Worm (Caenorhabditis elegans): ENCODE data around the gene Y69E1A.8.

Gene Y69E1A.8

ce11 chrIV:10934786-10935185, 31.6 kb upstream of the Y69E1A.8 start:
- TF ChIP-seq nhr-48 (tag; optimal IDR thresholded peaks at IDR 0.05) (no peak), unc-62 (GFP tag; optimal IDR thresholded peaks at IDR 0.05 in 1 of 2) (peak in 1 of 2 experiments; percentile 42), unc-62 (tag; optimal IDR thresholded peaks at IDR 0.05) (no peak), lin-13 (GFP tag; optimal IDR thresholded peaks at IDR 0.05) (no peak), daf-8 (GFP tag; IDR thresholded peaks at IDR 0.05) (no peak), zag-1 (tag; optimal IDR thresholded peaks at IDR 0.05) (no peak), spr-3 (GFP tag; optimal IDR thresholded peaks at IDR 0.05) (no peak), ctbp-1 (GFP tag; IDR thresholded peaks at IDR 0.05) (no peak), zfp-2 (tag; optimal IDR thresholded peaks at IDR 0.05) (no peak)

- TF ChIP-seq fos-1 (tag; optimal IDR thresholded peaks at IDR 0.05) (no peak), T26A8.4 (GFP tag; IDR thresholded peaks at IDR 0.05) (peak; percentile 50; the same call in 1 of the 2 replicates), nhr-25 (tag; optimal IDR thresholded peaks at IDR 0.05; ENCODE audit: borderline replicate concordance, insufficient read depth) (no peak), nhr-77 (tag; optimal IDR thresholded peaks at IDR 0.05) (peak; percentile 75), dmd-8 (GFP tag; IDR thresholded peaks at IDR 0.05) (no peak), mep-1 (tag; optimal IDR thresholded peaks at IDR 0.05) (peak; percentile 90), dmd-6 (GFP tag; IDR thresholded peaks at IDR 0.05) (peak; percentile 88), Y105C5A.15 (GFP tag; IDR thresholded peaks at IDR 0.05) (no peak), sdz-12 (GFP tag; optimal IDR thresholded peaks at IDR 0.05) (no peak), mxl-2 (GFP tag; conservative IDR thresholded peaks at IDR 0.05) (peak; percentile 91), unc-62 (GFP tag; optimal IDR thresholded peaks at IDR 0.05 in 1 of 2) (peak in 1 of 2 experiments; percentile 98), unc-62 (tag; optimal IDR thresholded peaks at IDR 0.05) (no peak), aha-1 (tag) (peak; percentile 75), hlh-11 (tag; optimal IDR thresholded peaks at IDR 0.05) (peak; percentile 99), lsy-2 (tag; optimal IDR thresholded peaks at IDR 0.05) (peak; percentile 85 to 90), hlh-30 (tag; optimal IDR thresholded peaks at IDR 0.05; ENCODE audit: insufficient read depth) (peak; percentile 100), nhr-41 (GFP tag; IDR thresholded peaks at IDR 0.05) (0 out of 2 replicates have a peak, but pooled peaks have one; percentile 29), lir-3 (tag; optimal IDR thresholded peaks at IDR 0.05) (no peak), nhr-28 (tag; optimal IDR thresholded peaks at IDR 0.05) (peak; percentile 55), madf-5 (GFP tag; IDR thresholded peaks at IDR 0.05) (no peak), nhr-11 (tag; optimal IDR thresholded peaks at IDR 0.05) (peak; percentile 93), tag-97 (GFP tag; IDR thresholded peaks at IDR 0.05) (no peak), unc-130 (GFP tag; optimal IDR thresholded peaks at IDR 0.05) (no peak), F26F4.8 (GFP tag; conservative IDR thresholded peaks at IDR 0.05) (no peak), lin-1 (GFP tag; IDR thresholded peaks at IDR 0.05) (0 out of 2 replicates have a peak, but pooled peaks have one; percentile 54), daf-19 (GFP tag; conservative IDR thresholded peaks at IDR 0.05) (no peak), skn-1 (tag; optimal IDR thresholded peaks at IDR 0.05) (peak; percentile 9), D1046.2 (GFP tag; IDR thresholded peaks at IDR 0.05) (no peak), ceh-82 (tag; optimal IDR thresholded peaks at IDR 0.05) (no peak), ZK546.5 (tag; optimal IDR thresholded peaks at IDR 0.05) (no peak), daf-8 (GFP tag; IDR thresholded peaks at IDR 0.05) (no peak), hif-1 (tag; optimal IDR thresholded peaks at IDR 0.05) (peak in 1 of 2 experiments; percentile 62), dve-1 (tag; optimal IDR thresholded peaks at IDR 0.05; ENCODE audit: insufficient read depth) (peak; percentile 79), nhr-10 (tag; optimal IDR thresholded peaks at IDR 0.05) (no peak), snpc-4 (tag; optimal IDR thresholded peaks at IDR 0.05) (no peak), ceh-32 (tag; optimal IDR thresholded peaks at IDR 0.05; ENCODE audit: poor library complexity) (no peak), F44E2.7 (GFP tag; IDR thresholded peaks at IDR 0.05) (no peak), aly-2 (tag; optimal IDR thresholded peaks at IDR 0.05) (no peak), Y48G9A.11 (GFP tag; IDR thresholded peaks at IDR 0.05) (no peak), pqm-1 (tag; optimal IDR thresholded peaks at IDR 0.05) (no peak), lin-38 (GFP tag; IDR thresholded peaks at IDR 0.05) (no peak), ceh-44 (GFP tag; IDR thresholded peaks at IDR 0.05) (no peak; the same call in 1 of the 2 replicates), pha-4 (GFP tag; IDR thresholded peaks at IDR 0.05) (no peak), pha-4 (tag; optimal IDR thresholded peaks at IDR 0.05) (no peak), nhr-48 (tag; optimal IDR thresholded peaks at IDR 0.05) (peak; percentile 81)
Observed at ce11 chrIV:10935336-10935735, 31.1 kb upstream of the Y69E1A.8 start.
